Fruit fly (Drosophila melanogaster) whole organism, embryonic: ENCODE data around the gene raw.
A peak's percentile ranks its signal among the peaks of the same experiment; 100 is the strongest.

Experiments used
- Awh ChIP-seq: fragments of 200-800 bp; sonication (Bioruptor generic); IDR thresholded peaks from 2 replicates; pipeline ENCODE4, ENCODE4 v1.3.6; 2022; ENCODE audit warnings: missing biosample characterization, missing genetic modification characterization
- Bteb2 ChIP-seq: fragments of 200-800 bp; sonication (Bioruptor generic); optimal IDR thresholded peaks from 2 replicates; lab custom pipeline; 2016; ENCODE audit warnings: missing biosample characterization, missing genetic modification characterization
- CG10209 ChIP-seq: fragments of 200-800 bp; sonication (Bioruptor generic); optimal IDR thresholded peaks from 3 replicates; lab custom pipeline; 2017; ENCODE audit warnings: missing biosample characterization, mild to moderate bottlenecking, missing genetic modification characterization, missing genetic modification reagents
- CG10366 ChIP-seq: fragments of 200-800 bp; sonication (Bioruptor generic); IDR thresholded peaks from 2 replicates; pipeline ENCODE4 v1.3.6; 2022; ENCODE audit warnings: missing biosample characterization, missing genetic modification characterization
- CG10959 ChIP-seq: fragments of 200-800 bp; sonication (Bioruptor generic); IDR thresholded peaks from 2 replicates; pipeline ENCODE4 v1.3.6; 2022; ENCODE audit warnings: missing biosample characterization, missing genetic modification characterization
- CG11723 ChIP-seq: fragments of 200-800 bp; sonication (Bioruptor generic); optimal IDR thresholded peaks from 2 replicates; lab custom pipeline; 2017; ENCODE audit warnings: missing biosample characterization, mild to moderate bottlenecking, missing genetic modification characterization
- CG12071 ChIP-seq: fragments of 200-800 bp; sonication (Bioruptor generic); optimal IDR thresholded peaks from 3 replicates; lab custom pipeline; 2018; ENCODE audit warnings: missing biosample characterization, mild to moderate bottlenecking, missing genetic modification characterization
- CG13894 ChIP-seq: fragments of 200-800 bp; sonication (Bioruptor generic); optimal IDR thresholded peaks from 3 replicates; lab custom pipeline; 2018; ENCODE audit warnings: missing biosample characterization, mild to moderate bottlenecking, missing genetic modification characterization, moderate library complexity
- CG14441 ChIP-seq: fragments of 200-800 bp; sonication (Bioruptor generic); IDR thresholded peaks from 2 replicates; pipeline ENCODE4 v1.3.6; 2022; ENCODE audit warnings: missing biosample characterization, missing genetic modification characterization
- CG1603 ChIP-seq: fragments of 200-800 bp; sonication (Bioruptor generic); optimal IDR thresholded peaks from 2 replicates; lab custom pipeline; 2019; ENCODE audit warnings: missing biosample characterization, mild to moderate bottlenecking, missing genetic modification characterization, moderate library complexity
- CG16863 ChIP-seq: fragments of 200-800 bp; sonication (Bioruptor generic); optimal IDR thresholded peaks from 3 replicates; lab custom pipeline; 2016; ENCODE audit warnings: missing biosample characterization, missing genetic modification characterization
- CG17359 ChIP-seq: fragments of 200-800 bp; sonication (Bioruptor generic); optimal IDR thresholded peaks from 3 replicates; lab custom pipeline; 2018; ENCODE audit warnings: missing biosample characterization, mild to moderate bottlenecking, missing genetic modification characterization, moderate library complexity
- CG34224 ChIP-seq: fragments of 200-800 bp; sonication (Bioruptor generic); IDR thresholded peaks from 3 replicates; pipeline ENCODE4 v1.3.6; 2022; ENCODE audit warnings: missing biosample characterization, missing genetic modification characterization; ENCODE audit not compliant: partially characterized antibody
- CG7745 ChIP-seq: fragments of 200-800 bp; sonication (Bioruptor generic); optimal IDR thresholded peaks from 2 replicates; lab custom pipeline; 2018; ENCODE audit warnings: missing biosample characterization, mild to moderate bottlenecking, missing genetic modification characterization, moderate library complexity
- CG7839 ChIP-seq: fragments of 200-800 bp; sonication (Bioruptor generic); optimal IDR thresholded peaks from 3 replicates; lab custom pipeline; 2018; ENCODE audit warnings: missing biosample characterization, mild to moderate bottlenecking, missing genetic modification characterization, moderate library complexity
- CG8388 ChIP-seq: fragments of 200-800 bp; sonication (Bioruptor generic); optimal IDR thresholded peaks from 2 replicates; lab custom pipeline; 2019; ENCODE audit warnings: missing biosample characterization, mild to moderate bottlenecking, missing genetic modification characterization, moderate library complexity
- Ets65A ChIP-seq: fragments of 200-800 bp; sonication (Bioruptor generic); peaks from one replicate; lab custom pipeline; 2016; ENCODE audit warnings: missing biosample characterization, missing genetic modification characterization
- Hr78 ChIP-seq, 2 experiments: fragments of 200-800 bp in 1 of 2; fragments of >200 bp in 1 of 2; sonication (Bioruptor generic) in 1 of 2; optimal IDR thresholded peaks; 2 replicates each; lab custom pipeline; 2017 to 2019; ENCODE audit warnings: missing biosample characterization in 2 of 2, missing genetic modification characterization in 2 of 2, mild to moderate bottlenecking in 1 of 2, moderate library complexity in 1 of 2
- Jarid2 ChIP-seq: fragments of 200-800 bp; sonication (Bioruptor generic); optimal IDR thresholded peaks from 3 replicates; lab custom pipeline; 2017; ENCODE audit warnings: mild to moderate bottlenecking, missing biosample characterization, missing genetic modification reagents, missing genetic modification characterization
- Lhr ChIP-seq: fragments of 200-800 bp; sonication (Bioruptor generic); optimal IDR thresholded peaks from 3 replicates; lab custom pipeline; 2017; ENCODE audit warnings: mild to moderate bottlenecking, missing biosample characterization, missing genetic modification reagents, missing genetic modification characterization
- Meics ChIP-seq: fragments of 200-800 bp; sonication (Bioruptor generic); optimal IDR thresholded peaks from 2 replicates; lab custom pipeline; 2017; ENCODE audit warnings: missing biosample characterization, mild to moderate bottlenecking, missing genetic modification characterization
- Nf-YA ChIP-seq: fragments of 200-800 bp; sonication (Bioruptor generic); IDR thresholded peaks from 2 replicates; pipeline ENCODE4 v1.3.6; 2022; ENCODE audit warnings: missing biosample characterization, missing genetic modification characterization
- Nf-YB ChIP-seq: fragments of 200-800 bp; sonication (Bioruptor generic); optimal IDR thresholded peaks from 3 replicates; lab custom pipeline; 2019; ENCODE audit warnings: missing biosample characterization, mild to moderate bottlenecking, missing genetic modification characterization, moderate library complexity
- Nf-YC ChIP-seq: fragments of 200-800 bp; optimal IDR thresholded peaks from 3 replicates; lab custom pipeline; 2019; ENCODE audit warnings: missing biosample characterization, mild to moderate bottlenecking, missing genetic modification characterization, moderate library complexity
- Six4 ChIP-seq: fragments of 200-800 bp; sonication (Bioruptor generic); optimal IDR thresholded peaks from 2 replicates; lab custom pipeline; 2016; ENCODE audit warnings: missing biosample characterization, missing genetic modification characterization
- Spps ChIP-seq: fragments of 200-800 bp; sonication (Bioruptor generic); optimal IDR thresholded peaks from 2 replicates; lab custom pipeline; 2018; ENCODE audit warnings: missing biosample characterization, mild to moderate bottlenecking, missing genetic modification characterization
- Sry-δ ChIP-seq: fragments of 200-800 bp; sonication (Bioruptor generic); optimal IDR thresholded peaks from 2 replicates; lab custom pipeline; 2016; ENCODE audit warnings: missing biosample characterization, missing genetic modification characterization
- Tbp ChIP-seq: fragments of >200 bp; optimal IDR thresholded peaks from 2 replicates; lab custom pipeline; 2018; ENCODE audit warnings: missing biosample characterization, missing genetic modification characterization
- al ChIP-seq: fragments of 200-800 bp; sonication (Bioruptor generic); IDR thresholded peaks from 2 replicates; pipeline ENCODE4 v1.3.6; 2022; ENCODE audit warnings: missing biosample characterization, missing genetic modification characterization
- ap ChIP-seq: fragments of 200-800 bp; sonication (Bioruptor generic); IDR thresholded peaks from 2 replicates; pipeline ENCODE4 v1.3.6; 2022; ENCODE audit warnings: missing biosample characterization, missing genetic modification characterization
- bowl ChIP-seq: fragments of 200-800 bp; sonication (Bioruptor generic); IDR thresholded peaks from 2 replicates; pipeline ENCODE4 v1.3.6; 2022; ENCODE audit warnings: missing biosample characterization, missing genetic modification characterization
- bsh ChIP-seq, 2 experiments: fragments of 200-800 bp; sonication (Bioruptor generic); optimal IDR thresholded peaks; 2 replicates each; lab custom pipeline; 2017 to 2018; ENCODE audit warnings: mild to moderate bottlenecking in 2 of 2, missing biosample characterization in 2 of 2, missing genetic modification characterization in 2 of 2, moderate library complexity in 1 of 2
- chn ChIP-seq: fragments of 200-800 bp; sonication (Bioruptor generic); optimal IDR thresholded peaks from 2 replicates; lab custom pipeline; 2016; ENCODE audit warnings: missing biosample characterization, missing genetic modification characterization
- ci ChIP-seq: fragments of 200-800 bp; sonication (Bioruptor generic); IDR thresholded peaks from 3 replicates; pipeline ENCODE4 v1.3.6; 2022; ENCODE audit warnings: missing biosample characterization, missing genetic modification characterization
- croc ChIP-seq: fragments of 200-800 bp; sonication (Bioruptor generic); conservative IDR thresholded peaks from 3 replicates; pipeline ENCODE4 v1.3.6; 2022; ENCODE audit warnings: missing biosample characterization, missing genetic modification characterization
- cwo ChIP-seq: fragments of 200-800 bp; sonication (Bioruptor generic); optimal IDR thresholded peaks from 3 replicates; lab custom pipeline; 2017; ENCODE audit warnings: missing biosample characterization, missing genetic modification characterization, mild to moderate bottlenecking, moderate library complexity, missing genetic modification reagents
- danr ChIP-seq: fragments of 200-800 bp; sonication (Bioruptor generic); IDR thresholded peaks from 2 replicates; pipeline ENCODE4 v1.3.6; 2022; ENCODE audit warnings: missing biosample characterization, missing genetic modification characterization
- disco-r ChIP-seq: fragments of 200-800 bp; sonication (Bioruptor generic); optimal IDR thresholded peaks from 2 replicates; lab custom pipeline; 2016; ENCODE audit warnings: missing biosample characterization, missing genetic modification characterization
- ftz-f1 ChIP-seq: fragments of 200-800 bp; sonication (Bioruptor generic); optimal IDR thresholded peaks from 2 replicates; lab custom pipeline; 2016; ENCODE audit warnings: missing biosample characterization, missing genetic modification characterization
- fu2 ChIP-seq: fragments of 200-800 bp; sonication (Bioruptor generic); optimal IDR thresholded peaks from 2 replicates; lab custom pipeline; 2016; ENCODE audit warnings: missing biosample characterization, missing genetic modification characterization
- gro ChIP-seq: fragments of 200-800 bp; sonication (Bioruptor generic); optimal IDR thresholded peaks from 2 replicates; lab custom pipeline; 2016; ENCODE audit warnings: missing biosample characterization, missing genetic modification characterization
- her ChIP-seq: fragments of 200-800 bp; sonication (Bioruptor generic); optimal IDR thresholded peaks from 2 replicates; lab custom pipeline; 2016; ENCODE audit warnings: missing biosample characterization, missing genetic modification characterization
- ken ChIP-seq: fragments of 200-800 bp; sonication (Bioruptor generic); IDR thresholded peaks from 3 replicates; pipeline ENCODE4 v1.3.6; 2022; ENCODE audit warnings: missing biosample characterization, missing genetic modification characterization
- otp ChIP-seq: fragments of 200-800 bp; sonication (Bioruptor generic); IDR thresholded peaks from 3 replicates; pipeline ENCODE4, ENCODE4 v1.3.6; 2022; ENCODE audit warnings: missing biosample characterization, missing genetic modification characterization
- peb ChIP-seq: fragments of 200-800 bp; sonication (Bioruptor generic); IDR thresholded peaks from 2 replicates; pipeline ENCODE4 v1.3.6; 2022; ENCODE audit warnings: missing biosample characterization, missing genetic modification characterization
- shn ChIP-seq: fragments of 200-800 bp; sonication (Bioruptor generic); optimal IDR thresholded peaks from 3 replicates; lab custom pipeline; 2016; ENCODE audit warnings: missing biosample characterization, missing genetic modification characterization
- so ChIP-seq: fragments of 200-800 bp; sonication (Bioruptor generic); IDR thresholded peaks from 3 replicates; pipeline ENCODE4 v1.3.6; 2022; ENCODE audit warnings: missing biosample characterization, missing genetic modification characterization
- tup ChIP-seq: fragments of 200-800 bp; sonication (Bioruptor generic); optimal IDR thresholded peaks from 2 replicates; lab custom pipeline; 2016; ENCODE audit warnings: missing biosample characterization, mild to moderate bottlenecking, missing genetic modification characterization, moderate library complexity
- twi ChIP-seq: fragments of 200-800 bp; optimal IDR thresholded peaks from 2 replicates; lab custom pipeline; 2019; ENCODE audit warnings: missing biosample characterization, mild to moderate bottlenecking, missing genetic modification characterization, moderate library complexity
- zen2 ChIP-seq: fragments of 200-800 bp; sonication (Bioruptor generic); IDR thresholded peaks from 3 replicates; pipeline ENCODE4 v1.3.6; 2022; ENCODE audit warnings: missing biosample characterization, missing genetic modification characterization; ENCODE audit not compliant: partially characterized antibody
- zf30C ChIP-seq: fragments of 200-800 bp; sonication (Bioruptor generic); optimal IDR thresholded peaks from 3 replicates; lab custom pipeline; 2018; ENCODE audit warnings: missing biosample characterization, mild to moderate bottlenecking, missing genetic modification characterization

raw gene

DNA sequence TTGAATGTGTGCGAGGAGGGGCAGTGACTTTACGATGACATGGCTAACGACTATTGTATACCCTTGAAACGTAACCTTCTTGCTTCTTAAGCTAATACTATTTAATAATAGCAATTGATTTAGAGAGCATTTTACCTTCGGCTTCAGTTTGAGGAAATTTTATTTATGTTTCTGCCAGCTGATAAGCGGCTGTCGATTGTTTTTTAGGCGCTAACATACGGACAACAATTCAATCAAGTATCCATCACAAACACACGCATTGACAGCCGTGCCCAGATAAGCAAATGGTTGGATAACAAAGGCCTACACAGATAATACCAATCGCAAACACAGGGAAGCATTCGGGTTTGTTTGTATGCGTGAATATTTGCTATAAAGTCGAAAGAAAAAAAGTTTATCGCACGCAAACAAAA, 2.2 kb downstream of the raw start (continued):
- no peak for TF ChIP-seq Spps (tag; lab: Kevin White, UChicago)
- TF ChIP-seq CG7745 (tag; lab: Kevin White, UChicago): no peak
- no peak for TF ChIP-seq bowl
- peak; percentile 68 for TF ChIP-seq cwo (GFP tag; lab: Kevin White, UChicago)
- peak; percentile 52 for TF ChIP-seq gro (GFP tag; lab: Kevin White, UChicago)
- no peak for TF ChIP-seq Tbp (GFP tag; lab: Kevin White, UChicago)
- peak; percentile 68 for TF ChIP-seq CG14441
- TF ChIP-seq zf30C: no peak
- no peak for TF ChIP-seq Nf-YB
- no peak for TF ChIP-seq Lhr (GFP tag; lab: Kevin White, UChicago)
- no peak for TF ChIP-seq peb (GFP tag; lab: Robert Waterston, UW)
- peak; percentile 32 for TF ChIP-seq CG12071 (GFP tag; lab: Kevin White, UChicago)
- TF ChIP-seq CG13894 (tag; lab: Kevin White, UChicago): peak; percentile 52
- no peak for TF ChIP-seq her
- TF ChIP-seq ftz-f1 (GFP tag; lab: Kevin White, UChicago): peak; percentile 21
- no peak for TF ChIP-seq so (GFP tag; lab: Robert Waterston, UW)
- TF ChIP-seq tup (GFP tag; lab: Kevin White, UChicago): no peak
- no peak for TF ChIP-seq croc (GFP tag; lab: Robert Waterston, UW)
- no peak for TF ChIP-seq zen2
- no peak for TF ChIP-seq fu2 (GFP tag; lab: Kevin White, UChicago)
- no peak for TF ChIP-seq Hr78 (GFP tag; optimal IDR thresholded peaks at IDR 0.05; lab: Kevin White, UChicago)
- TF ChIP-seq Ets65A: peak; percentile 67
- TF ChIP-seq shn: peak; percentile 40
- TF ChIP-seq Awh (GFP tag; lab: Robert Waterston, UW): peak; percentile 58
- no peak for TF ChIP-seq danr
- TF ChIP-seq Jarid2 (GFP tag; lab: Kevin White, UChicago): peak; percentile 11
- TF ChIP-seq Nf-YA (GFP tag; lab: Robert Waterston, UW): no peak
- TF ChIP-seq CG7839: peak; percentile 47
- TF ChIP-seq al (GFP tag; lab: Robert Waterston, UW): peak; percentile 43; the same call in 1 of the 2 replicates
- TF ChIP-seq bsh (GFP tag; optimal IDR thresholded peaks at IDR 0.05; lab: Kevin White, UChicago): peak in 1 of 2 experiments; percentile 13
- TF ChIP-seq CG11723: no peak
- no peak for TF ChIP-seq Sry-δ
- TF ChIP-seq CG10366 (GFP tag; lab: Robert Waterston, UW): peak; percentile 58; the same call in 1 of the 2 replicates
- TF ChIP-seq CG8388 (GFP tag; lab: Kevin White, UChicago): peak; percentile 25
- TF ChIP-seq ci (GFP tag; lab: Robert Waterston, UW): peak; percentile 80
- peak; percentile 52 for TF ChIP-seq Meics (GFP tag; lab: Kevin White, UChicago)
- peak; percentile 49; the same call in 1 of the 3 replicates for TF ChIP-seq ken (GFP tag; lab: Robert Waterston, UW)
- TF ChIP-seq CG16863 (GFP tag; lab: Kevin White, UChicago): peak; percentile 41
- TF ChIP-seq Bteb2 (GFP tag; lab: Kevin White, UChicago): no peak
- no peak for TF ChIP-seq twi (tag; lab: Kevin White, UChicago)
- TF ChIP-seq CG10959 (GFP tag; lab: Robert Waterston, UW): no peak
- no peak for TF ChIP-seq Six4 (GFP tag; lab: Kevin White, UChicago)
- TF ChIP-seq ap (GFP tag; lab: Robert Waterston, UW): 0 out of 2 replicates have a peak, but pooled peaks have one; percentile 19
- TF ChIP-seq CG34224: no peak
- no peak for TF ChIP-seq disco-r
- no peak for TF ChIP-seq Nf-YC (tag; lab: Kevin White, UChicago)
- TF ChIP-seq chn (GFP tag; lab: Kevin White, UChicago): peak; percentile 2
- TF ChIP-seq CG10209 (GFP tag; lab: Kevin White, UChicago): no peak
- peak; percentile 34 for TF ChIP-seq CG17359
- peak; percentile 45 for TF ChIP-seq CG1603 (tag; lab: Kevin White, UChicago)
- TF ChIP-seq otp (GFP tag; lab: Robert Waterston, UW): no peak
